Worm (Caenorhabditis elegans) whole organism, L1 larva: Measurements from ENCODE around the gene ubc-21.

ENCODE experiments used
- C16A3.4 ChIP-seq: fragments of 150-350 bp; optimal IDR thresholded peaks from 2 replicates; lab custom pipeline; 2014; ENCODE audit warnings: missing biosample characterization, missing genetic modification characterization
- C34B4.2 ChIP-seq: sonication (generic microtip); optimal IDR thresholded peaks from 2 replicates; lab custom pipeline; 2017; ENCODE audit warnings: mild to moderate bottlenecking, missing genetic modification characterization, missing compliant biosample characterization
- F16B12.6 ChIP-seq: fragments of 150-350 bp; optimal IDR thresholded peaks from 2 replicates; lab custom pipeline; 2014; ENCODE audit warnings: missing biosample characterization, missing genetic modification characterization
- aha-1 ChIP-seq: fragments of 150-350 bp; optimal IDR thresholded peaks from 2 replicates; lab custom pipeline; 2014; ENCODE audit warnings: missing biosample characterization, missing genetic modification characterization
- alr-1 ChIP-seq: fragments of 200-800 bp; sonication (Bioruptor generic); optimal IDR thresholded peaks from 2 replicates; lab custom pipeline; 2018; ENCODE audit warnings: borderline replicate concordance, mild to moderate bottlenecking, missing genetic modification characterization, missing compliant biosample characterization
- aly-2 ChIP-seq: fragments of 150-350 bp; optimal IDR thresholded peaks from 2 replicates; lab custom pipeline; 2014; ENCODE audit warnings: missing biosample characterization, missing genetic modification characterization
- ceh-63 ChIP-seq: fragments of 200-800 bp; sonication (Bioruptor generic); optimal IDR thresholded peaks from 2 replicates; lab custom pipeline; 2018; ENCODE audit warnings: mild to moderate bottlenecking, missing genetic modification characterization, missing compliant biosample characterization
- ceh-8 ChIP-seq: fragments of 200-800 bp; sonication (Bioruptor generic); optimal IDR thresholded peaks from 2 replicates; lab custom pipeline; 2018; ENCODE audit warnings: mild to moderate bottlenecking, missing genetic modification characterization, moderate library complexity, missing compliant biosample characterization
- ceh-82 ChIP-seq, 3 experiments: fragments of 150-350 bp in 1 of 3; sonication (generic microtip) in 2 of 3; optimal IDR thresholded peaks; 2 replicates each; lab custom pipeline; 2014 to 2017; ENCODE audit warnings: missing biosample characterization in 3 of 3, missing genetic modification characterization in 3 of 3
- ceh-88 ChIP-seq: fragments of 200-800 bp; sonication (Bioruptor generic); IDR thresholded peaks from 2 replicates; pipeline ENCODE4 v1.3.6; 2022; ENCODE audit warnings: missing genetic modification characterization, missing compliant biosample characterization
- ceh-90 ChIP-seq: sonication (generic microtip); optimal IDR thresholded peaks from 2 replicates; lab custom pipeline; 2016; ENCODE audit warnings: missing genetic modification characterization, missing compliant biosample characterization
- ces-1 ChIP-seq: fragments of 150-350 bp; optimal IDR thresholded peaks from 2 replicates; lab custom pipeline; 2014; ENCODE audit warnings: missing biosample characterization, missing genetic modification reagents, missing genetic modification characterization
- dpl-1 ChIP-seq, 3 experiments: fragments of 150-350 bp in 2 of 3; sonication (generic microtip) in 1 of 3; optimal IDR thresholded peaks; 2 replicates each; lab custom pipeline; 2014 to 2017; ENCODE audit warnings: missing biosample characterization in 3 of 3, missing genetic modification characterization in 3 of 3, missing genetic modification reagents in 3 of 3
- dsc-1 ChIP-seq: sonication (generic microtip); optimal IDR thresholded peaks from 2 replicates; lab custom pipeline; 2016; ENCODE audit warnings: mild to moderate bottlenecking, missing genetic modification characterization, missing compliant biosample characterization
- efl-1 ChIP-seq, 4 experiments: fragments of 150-350 bp; optimal IDR thresholded peaks in 3 of 4; peaks in 1 of 4; 1 replicate in 1 of 4; 2 replicates in 3 of 4; lab custom pipeline; 2014; ENCODE audit warnings: missing biosample characterization in 2 of 4, missing genetic modification characterization in 2 of 4, missing genetic modification reagents in 2 of 4
- efl-3 ChIP-seq: fragments of 200-800 bp; sonication (Bioruptor generic); optimal IDR thresholded peaks from 2 replicates; lab custom pipeline; 2018; ENCODE audit warnings: mild to moderate bottlenecking, missing genetic modification characterization, missing compliant biosample characterization
- egl-27 ChIP-seq, 2 experiments: fragments of 150-350 bp in 1 of 2; sonication (generic microtip); optimal IDR thresholded peaks; 3 replicates each; lab custom pipeline; 2017 to 2018; ENCODE audit warnings: missing biosample characterization in 2 of 2, missing genetic modification characterization in 2 of 2, missing genetic modification reagents in 2 of 2
- fkh-8 ChIP-seq: sonication (generic microtip); optimal IDR thresholded peaks from 2 replicates; lab custom pipeline; 2016; ENCODE audit warnings: mild to moderate bottlenecking, missing genetic modification characterization, missing compliant biosample characterization
- grh-1 ChIP-seq: fragments of 200-800 bp; sonication (Bioruptor generic); IDR thresholded peaks from 2 replicates; pipeline ENCODE4 v1.3.6; 2022; ENCODE audit warnings: missing genetic modification reagents, missing genetic modification characterization, missing compliant biosample characterization
- hlh-4 ChIP-seq: sonication (generic microtip); optimal IDR thresholded peaks from 2 replicates; lab custom pipeline; 2016; ENCODE audit warnings: mild to moderate bottlenecking, missing genetic modification characterization, missing compliant biosample characterization
- isw-1 ChIP-seq: fragments of 200-800 bp; sonication (Bioruptor generic); IDR thresholded peaks from 2 replicates; pipeline ENCODE4 v1.3.6; 2022; ENCODE audit warnings: missing genetic modification characterization, missing compliant biosample characterization
- lin-14 ChIP-seq: fragments of 200-800 bp; sonication (Bioruptor generic); optimal IDR thresholded peaks from 2 replicates; lab custom pipeline; 2018; ENCODE audit warnings: mild to moderate bottlenecking, missing genetic modification characterization, moderate library complexity, missing compliant biosample characterization
- lin-35 ChIP-seq, 2 experiments: fragments of 150-350 bp; optimal IDR thresholded peaks; 2 replicates each; lab custom pipeline; 2014; ENCODE audit warnings: missing biosample characterization in 2 of 2, missing genetic modification characterization in 2 of 2, missing genetic modification reagents in 2 of 2
- lsy-2 ChIP-seq, 2 experiments: fragments of 150-350 bp; optimal IDR thresholded peaks; 2 replicates each; lab custom pipeline; 2014; ENCODE audit warnings: missing biosample characterization in 2 of 2, missing genetic modification characterization in 2 of 2
- mdl-1 ChIP-seq, 2 experiments: fragments of 150-350 bp; optimal IDR thresholded peaks; 2 replicates each; lab custom pipeline; 2014 to 2017; ENCODE audit warnings: missing biosample characterization in 2 of 2, missing genetic modification characterization in 2 of 2, inconsistent platforms in 1 of 2
- mep-1 ChIP-seq: fragments of 150-350 bp; optimal IDR thresholded peaks from 2 replicates; lab custom pipeline; 2014; ENCODE audit warnings: missing biosample characterization, missing genetic modification characterization
- nhr-11 ChIP-seq: fragments of 150-350 bp; optimal IDR thresholded peaks from 2 replicates; lab custom pipeline; 2014; ENCODE audit warnings: missing biosample characterization, missing genetic modification characterization
- nhr-12 ChIP-seq: sonication (generic microtip); optimal IDR thresholded peaks from 2 replicates; lab custom pipeline; 2017; ENCODE audit warnings: missing biosample characterization, missing genetic modification characterization
- nhr-20 ChIP-seq: sonication (generic microtip); optimal IDR thresholded peaks from 2 replicates; lab custom pipeline; 2016; ENCODE audit warnings: mild to moderate bottlenecking, missing genetic modification characterization, missing compliant biosample characterization
- nhr-47 ChIP-seq: sonication (generic microtip); optimal IDR thresholded peaks from 2 replicates; lab custom pipeline; 2016; ENCODE audit warnings: mild to moderate bottlenecking, missing genetic modification characterization, moderate library complexity, missing compliant biosample characterization
- nhr-84 ChIP-seq: sonication (generic microtip); optimal IDR thresholded peaks from 2 replicates; lab custom pipeline; 2017; ENCODE audit warnings: missing biosample characterization, missing genetic modification characterization
- nhr-85 ChIP-seq: sonication (generic microtip); peaks from one replicate; lab custom pipeline; 2016; ENCODE audit warnings: missing genetic modification characterization, inconsistent platforms, missing compliant biosample characterization
- nhr-90 ChIP-seq: sonication (generic microtip); optimal IDR thresholded peaks from 2 replicates; lab custom pipeline; 2016; ENCODE audit warnings: mild to moderate bottlenecking, missing genetic modification characterization, missing compliant biosample characterization; ENCODE audit not compliant: poor library complexity
- pag-3 ChIP-seq: sonication (generic microtip); optimal IDR thresholded peaks from 2 replicates; lab custom pipeline; 2017; ENCODE audit warnings: missing genetic modification characterization, mild to moderate bottlenecking, missing compliant biosample characterization, antibody characterized with exemption, borderline replicate concordance; ENCODE audit not compliant: insufficient read depth
- rnt-1 ChIP-seq: sonication (generic microtip); optimal IDR thresholded peaks from 2 replicates; lab custom pipeline; 2016; ENCODE audit warnings: mild to moderate bottlenecking, missing genetic modification characterization, moderate library complexity, missing compliant biosample characterization
- snu-23 ChIP-seq: sonication (generic microtip); optimal IDR thresholded peaks from 2 replicates; lab custom pipeline; 2016; ENCODE audit warnings: missing genetic modification characterization, missing compliant biosample characterization
- swsn-7 ChIP-seq: sonication (generic microtip); optimal IDR thresholded peaks from 2 replicates; lab custom pipeline; 2016; ENCODE audit warnings: missing genetic modification characterization, missing compliant biosample characterization
- unc-130 ChIP-seq: fragments of 150-350 bp; optimal IDR thresholded peaks from 2 replicates; lab custom pipeline; 2017; ENCODE audit warnings: missing biosample characterization, missing genetic modification characterization, inconsistent platforms
- unc-30 ChIP-seq: sonication (generic microtip); optimal IDR thresholded peaks from 2 replicates; lab custom pipeline; 2017; ENCODE audit warnings: missing biosample characterization, missing genetic modification characterization
- unc-62 ChIP-seq: fragments of 150-350 bp; optimal IDR thresholded peaks from 2 replicates; lab custom pipeline; 2014; ENCODE audit warnings: missing biosample characterization, missing genetic modification reagents, missing genetic modification characterization
- unc-86 ChIP-seq: sonication (generic microtip); optimal IDR thresholded peaks from 2 replicates; lab custom pipeline; 2016; ENCODE audit warnings: missing genetic modification characterization, missing compliant biosample characterization
- unc-98 ChIP-seq: fragments of 200-800 bp; sonication (Bioruptor generic); IDR thresholded peaks from 2 replicates; pipeline ENCODE4 v1.3.6; 2022; ENCODE audit warnings: missing genetic modification characterization, missing compliant biosample characterization
- vab-15 ChIP-seq: sonication (generic microtip); optimal IDR thresholded peaks from 2 replicates; lab custom pipeline; 2017; ENCODE audit warnings: missing genotype, mild to moderate bottlenecking, missing genetic modification characterization, missing compliant biosample characterization
- xbp-1 ChIP-seq: sonication (generic microtip); optimal IDR thresholded peaks from 2 replicates; lab custom pipeline; 2016; ENCODE audit warnings: missing genetic modification characterization, missing compliant biosample characterization
- ztf-4 ChIP-seq: fragments of 150-350 bp; optimal IDR thresholded peaks from 2 replicates; lab custom pipeline; 2014; ENCODE audit warnings: missing biosample characterization, missing genetic modification characterization

Gene ubc-21

DNA sequence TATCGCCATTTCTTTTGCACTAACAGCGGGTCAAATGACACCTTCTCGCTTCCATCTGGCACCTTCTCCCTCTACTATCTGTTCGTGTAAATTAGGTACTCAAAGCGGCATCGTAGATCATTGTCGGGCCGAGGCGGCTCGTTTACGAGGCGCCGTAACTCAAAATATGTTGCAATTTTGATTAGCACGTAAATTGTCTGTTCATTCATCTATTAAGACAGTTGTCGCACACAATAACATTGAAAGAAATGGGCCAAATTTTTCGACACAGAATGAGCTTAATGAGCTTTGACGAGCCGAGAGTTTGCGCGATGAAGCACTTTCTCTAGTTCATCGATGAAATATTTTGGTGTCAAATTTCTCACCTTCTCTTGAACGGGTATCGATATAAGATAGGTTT, 33.5 kb downstream of the ubc-21 start:
- TF ChIP-seq efl-1 (optimal IDR thresholded peaks at IDR 0.05; lab: Kevin White, UChicago), result no peak
- peak in 1 of 2 experiments; percentile 70 for TF ChIP-seq efl-1 (GFP tag; optimal IDR thresholded peaks at IDR 0.05 in 1 of 2; lab: Kevin White, UChicago)
- TF ChIP-seq ceh-63 (GFP tag; lab: Kevin White, UChicago), result no peak
- no peak for TF ChIP-seq swsn-7 (tag; lab: Kevin White, UChicago)
- TF ChIP-seq unc-62 (GFP tag; lab: Kevin White, UChicago), result no peak

ce11 chrX:8905089-8905488, 35.7 kb downstream of the ubc-21 start, which contains the start of gene ensh-1:
ensh-1 (plus strand) TSS chrX:8905389.
- TF ChIP-seq hlh-4, result no peak
- TF ChIP-seq nhr-20 (tag; lab: Kevin White, UChicago), result no peak
- TF ChIP-seq nhr-12 (tag; lab: Kevin White, UChicago), result no peak
- TF ChIP-seq unc-30 (tag; lab: Kevin White, UChicago), result no peak
- TF ChIP-seq efl-3 (GFP tag; lab: Kevin White, UChicago), result no peak
- no peak for TF ChIP-seq unc-130 (tag; lab: Kevin White, UChicago)
- no peak for TF ChIP-seq vab-15 (tag; lab: Kevin White, UChicago)
- TF ChIP-seq F16B12.6, result no peak
- no peak for TF ChIP-seq unc-86 (tag; lab: Kevin White, UChicago)

- TF ChIP-seq nhr-47 (tag; lab: Kevin White, UChicago), result peak; percentile 15
- TF ChIP-seq efl-3 (GFP tag; lab: Kevin White, UChicago), result no peak
- TF ChIP-seq unc-130 (tag; lab: Kevin White, UChicago), result peak; percentile 40
- peak; percentile 53 for TF ChIP-seq snu-23 (GFP tag; lab: Kevin White, UChicago)
- peak; percentile 10 to 76 for TF ChIP-seq lin-35 (GFP tag; optimal IDR thresholded peaks at IDR 0.05; lab: Kevin White, UChicago)
- TF ChIP-seq rnt-1 (tag; lab: Kevin White, UChicago), result peak; percentile 21
- no peak for TF ChIP-seq pag-3 (tag; lab: Kevin White, UChicago)
- TF ChIP-seq efl-1 (optimal IDR thresholded peaks at IDR 0.05; lab: Kevin White, UChicago), result peak; percentile 14 to 16
- TF ChIP-seq efl-1 (GFP tag; optimal IDR thresholded peaks at IDR 0.05 in 1 of 2; lab: Kevin White, UChicago), result peak; percentile 7 to 93
- no peak for TF ChIP-seq swsn-7 (tag; lab: Kevin White, UChicago)
- TF ChIP-seq ces-1 (GFP tag; lab: Kevin White, UChicago), result no peak
- TF ChIP-seq aly-2 (tag; lab: Kevin White, UChicago), result no peak
- TF ChIP-seq nhr-85 (tag; lab: Kevin White, UChicago), result peak; percentile 68
- TF ChIP-seq C34B4.2 (tag; lab: Kevin White, UChicago), result no peak
- no peak for TF ChIP-seq unc-98 (GFP tag; lab: Robert Waterston, UW)
- TF ChIP-seq nhr-11 (tag; lab: Kevin White, UChicago), result no peak
- no peak for TF ChIP-seq alr-1
- no peak for TF ChIP-seq unc-30 (tag; lab: Kevin White, UChicago)
- TF ChIP-seq nhr-90 (tag; lab: Kevin White, UChicago), result peak; percentile 9
- TF ChIP-seq F16B12.6, result no peak
- no peak for TF ChIP-seq unc-86 (tag; lab: Kevin White, UChicago)
- peak in 1 of 2 experiments; percentile 53 for TF ChIP-seq mdl-1 (tag; optimal IDR thresholded peaks at IDR 0.05; lab: Kevin White, UChicago)
- TF ChIP-seq xbp-1 (tag; lab: Kevin White, UChicago), result peak; percentile 25
- peak; percentile 49 for TF ChIP-seq lin-14 (GFP tag; lab: Kevin White, UChicago)
- TF ChIP-seq mep-1 (tag; lab: Kevin White, UChicago), result peak; percentile 24
- peak; percentile 15 for TF ChIP-seq nhr-20 (tag; lab: Kevin White, UChicago)
- TF ChIP-seq dpl-1 (GFP tag; optimal IDR thresholded peaks at IDR 0.05; lab: Kevin White, UChicago), result peak in 2 of 3 experiments; percentile 33 to 45
- TF ChIP-seq lsy-2 (tag; optimal IDR thresholded peaks at IDR 0.05; lab: Kevin White, UChicago), result peak in 1 of 2 experiments; percentile 41
- TF ChIP-seq dsc-1 (tag; lab: Kevin White, UChicago), result no peak
- peak; percentile 15 for TF ChIP-seq C16A3.4
Measured at ce11 chrX:8911077-8911476, 41.7 kb downstream of the ubc-21 start, which contains the start of gene cyn-8. cyn-8 (plus strand) TSS chrX:8911293.

DNA sequence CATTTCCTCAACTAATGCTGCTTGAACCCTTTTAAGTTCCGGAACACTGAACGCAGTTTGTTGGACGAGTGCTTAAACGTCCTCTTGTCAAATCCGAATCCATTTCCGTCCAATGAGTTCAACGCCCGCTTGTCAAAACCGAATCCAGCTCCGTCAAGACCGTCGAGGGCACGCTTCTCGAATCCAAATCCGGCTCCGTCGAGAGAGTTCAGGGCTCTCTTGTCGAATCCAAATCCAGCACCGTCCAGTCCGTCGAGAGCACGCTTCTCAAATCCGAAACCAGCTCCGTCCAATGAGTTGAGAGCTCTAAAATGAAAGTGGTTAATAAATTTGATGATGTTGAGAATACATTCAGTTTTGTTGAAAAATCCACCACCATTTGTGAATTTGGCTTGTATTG, 48.3 kb downstream of the ubc-21 start:
- no peak for TF ChIP-seq nhr-12 (tag; lab: Kevin White, UChicago)
- no peak for TF ChIP-seq efl-1 (optimal IDR thresholded peaks at IDR 0.05; lab: Kevin White, UChicago)
- TF ChIP-seq efl-1 (GFP tag; optimal IDR thresholded peaks at IDR 0.05 in 1 of 2; lab: Kevin White, UChicago), result no peak
- no peak for TF ChIP-seq vab-15 (tag; lab: Kevin White, UChicago)
- no peak for TF ChIP-seq isw-1 (GFP tag; lab: Robert Waterston, UW)
- TF ChIP-seq ceh-90 (tag; lab: Kevin White, UChicago), result no peak
- no peak for TF ChIP-seq ceh-82 (tag; optimal IDR thresholded peaks at IDR 0.05; lab: Kevin White, UChicago)
- no peak for TF ChIP-seq F16B12.6
- TF ChIP-seq grh-1 (GFP tag; lab: Robert Waterston, UW), result no peak
- TF ChIP-seq nhr-84 (tag; lab: Kevin White, UChicago), result no peak
- TF ChIP-seq fkh-8, result no peak
- no peak for TF ChIP-seq ceh-8 (GFP tag; lab: Kevin White, UChicago)
- no peak for TF ChIP-seq ztf-4 (tag; lab: Kevin White, UChicago)
- no peak for TF ChIP-seq egl-27 (tag; optimal IDR thresholded peaks at IDR 0.05; lab: Kevin White, UChicago)
- no peak for TF ChIP-seq aha-1 (tag; lab: Kevin White, UChicago)
- TF ChIP-seq ceh-88, result no peak
